Fruit fly (Drosophila melanogaster) whole organism, prepupa: ENCODE data around the gene CG10993.

ENCODE experiments used
- Blimp-1 ChIP-seq: fragments of 200-800 bp; sonication (Bioruptor generic); optimal IDR thresholded peaks from 3 replicates; lab custom pipeline; 2017; ENCODE audit warnings: missing biosample characterization, missing genetic modification characterization, mild to moderate bottlenecking, moderate library complexity, missing genetic modification reagents
- CG10669 ChIP-seq: fragments of 200-800 bp; sonication (Bioruptor generic); optimal IDR thresholded peaks from 3 replicates; lab custom pipeline; 2018; ENCODE audit warnings: missing biosample characterization, mild to moderate bottlenecking, missing genetic modification characterization, moderate library complexity
- CG11294 ChIP-seq: fragments of 200-800 bp; sonication (Bioruptor generic); IDR thresholded peaks from 2 replicates; pipeline ENCODE4 v1.3.6; 2022; ENCODE audit warnings: missing biosample characterization, missing genetic modification characterization
- CG11762 ChIP-seq: fragments of 200-800 bp; sonication (Bioruptor generic); optimal IDR thresholded peaks from 3 replicates; lab custom pipeline; 2016; ENCODE audit warnings: missing biosample characterization, missing genetic modification characterization; ENCODE audit not compliant: insufficient read depth
- CG15336 ChIP-seq: fragments of 200-800 bp; sonication (Bioruptor generic); IDR thresholded peaks from 2 replicates; pipeline ENCODE4 v1.3.6; 2022; ENCODE audit warnings: missing biosample characterization, missing genetic modification characterization
- CG3032 ChIP-seq: fragments of 200-800 bp; optimal IDR thresholded peaks from 2 replicates; lab custom pipeline; 2019; ENCODE audit warnings: missing biosample characterization, mild to moderate bottlenecking, missing genetic modification characterization, moderate library complexity
- CG32006 ChIP-seq: fragments of 200-800 bp; sonication (Bioruptor generic); optimal IDR thresholded peaks from 3 replicates; lab custom pipeline; 2017; ENCODE audit warnings: missing biosample characterization, mild to moderate bottlenecking, missing genetic modification characterization
- CG34406 ChIP-seq: fragments of 200-800 bp; sonication (Bioruptor generic); optimal IDR thresholded peaks from 3 replicates; lab custom pipeline; 2016; ENCODE audit warnings: missing biosample characterization, missing genetic modification characterization
- CG3919 ChIP-seq: fragments of 200-800 bp; sonication (Bioruptor generic); optimal IDR thresholded peaks from 3 replicates; lab custom pipeline; 2016; ENCODE audit warnings: missing biosample characterization, missing genetic modification characterization
- CG6163 ChIP-seq: fragments of 200-800 bp; sonication (Bioruptor generic); IDR thresholded peaks from 3 replicates; pipeline ENCODE4 v1.3.6; 2022; ENCODE audit warnings: missing biosample characterization, missing genetic modification characterization
- CG6276 ChIP-seq: fragments of 200-800 bp; sonication (Bioruptor generic); optimal IDR thresholded peaks from 2 replicates; lab custom pipeline; 2017; ENCODE audit warnings: missing biosample characterization, mild to moderate bottlenecking, missing genetic modification characterization
- CG6792 ChIP-seq: fragments of 200-800 bp; sonication (Bioruptor generic); optimal IDR thresholded peaks from 3 replicates; lab custom pipeline; 2016; ENCODE audit warnings: missing biosample characterization, missing genetic modification characterization
- CG6808 ChIP-seq: fragments of 200-800 bp; sonication (Bioruptor generic); optimal IDR thresholded peaks from 3 replicates; lab custom pipeline; 2017; ENCODE audit warnings: missing biosample characterization, missing genetic modification characterization, mild to moderate bottlenecking, moderate library complexity, missing genetic modification reagents
- CG6854 ChIP-seq: fragments of 200-800 bp; sonication (Bioruptor generic); optimal IDR thresholded peaks from 2 replicates; lab custom pipeline; 2017; ENCODE audit warnings: missing biosample characterization, mild to moderate bottlenecking, missing genetic modification characterization
- Eip75B ChIP-seq: fragments of 200-800 bp; sonication (Bioruptor generic); optimal IDR thresholded peaks from 3 replicates; lab custom pipeline; 2016; ENCODE audit warnings: missing biosample characterization, missing genetic modification characterization
- Eip78C ChIP-seq: fragments of 200-800 bp; sonication (Bioruptor generic); peaks from one replicate; lab custom pipeline; 2016; ENCODE audit warnings: missing biosample characterization, missing genetic modification characterization
- Gug ChIP-seq: fragments of 200-800 bp; sonication (Bioruptor generic); IDR thresholded peaks from 2 replicates; pipeline ENCODE4 v1.3.6; 2022; ENCODE audit warnings: missing biosample characterization, missing genetic modification characterization
- Hr38 ChIP-seq: sonication (Bioruptor generic); optimal IDR thresholded peaks from 2 replicates; lab custom pipeline; 2016; ENCODE audit warnings: missing biosample characterization, missing genetic modification characterization
- Hr4 ChIP-seq: fragments of 200-800 bp; sonication (Bioruptor generic); optimal IDR thresholded peaks from 3 replicates; lab custom pipeline; 2016; ENCODE audit warnings: missing biosample characterization, missing genetic modification characterization
- Lpt ChIP-seq: fragments of 200-800 bp; sonication (Bioruptor generic); optimal IDR thresholded peaks from 3 replicates; lab custom pipeline; 2016; ENCODE audit warnings: missing biosample characterization, missing genetic modification characterization
- Smox ChIP-seq: fragments of 200-800 bp; sonication (Bioruptor generic); optimal IDR thresholded peaks from 3 replicates; lab custom pipeline; 2016; ENCODE audit warnings: missing biosample characterization, missing genetic modification characterization
- Sox14 ChIP-seq: fragments of 200-800 bp; sonication (Bioruptor generic); optimal IDR thresholded peaks from 3 replicates; lab custom pipeline; 2016; ENCODE audit warnings: missing biosample characterization, missing genetic modification characterization
- acj6 ChIP-seq: fragments of 200-800 bp; sonication (Bioruptor generic); optimal IDR thresholded peaks from 3 replicates; lab custom pipeline; 2016; ENCODE audit warnings: missing biosample characterization, missing genetic modification characterization
- cyc ChIP-seq: fragments of 200-800 bp; sonication (Bioruptor generic); optimal IDR thresholded peaks from 3 replicates; lab custom pipeline; 2016; ENCODE audit warnings: missing biosample characterization, missing genetic modification characterization
- dsx ChIP-seq: fragments of 200-800 bp; optimal IDR thresholded peaks from 3 replicates; lab custom pipeline; 2019; ENCODE audit warnings: missing biosample characterization, mild to moderate bottlenecking, missing genetic modification characterization, moderate library complexity; ENCODE audit not compliant: poor library complexity, severe bottlenecking
- eg ChIP-seq: fragments of 200-800 bp; sonication (Bioruptor generic); IDR thresholded peaks from 3 replicates; pipeline ENCODE4 v1.3.6; 2022; ENCODE audit warnings: missing biosample characterization, missing genetic modification characterization
- esn ChIP-seq: fragments of 200-800 bp; sonication (Bioruptor generic); optimal IDR thresholded peaks from 2 replicates; lab custom pipeline; 2016; ENCODE audit warnings: missing biosample characterization, mild to moderate bottlenecking, missing genetic modification characterization, moderate library complexity
- fkh ChIP-seq: fragments of 200-800 bp; sonication (Bioruptor generic); optimal IDR thresholded peaks from 3 replicates; lab custom pipeline; 2017; ENCODE audit warnings: missing biosample characterization, mild to moderate bottlenecking, missing genetic modification characterization, moderate library complexity
- lz ChIP-seq: fragments of 200-800 bp; sonication (Bioruptor generic); optimal IDR thresholded peaks from 3 replicates; lab custom pipeline; 2016; ENCODE audit warnings: missing biosample characterization, missing genetic modification characterization
- net ChIP-seq: fragments of 200-800 bp; sonication (Bioruptor generic); optimal IDR thresholded peaks from 3 replicates; lab custom pipeline; 2016; ENCODE audit warnings: missing biosample characterization, missing genetic modification characterization
- svp ChIP-seq: fragments of 200-800 bp; sonication (Bioruptor generic); peaks from one replicate; lab custom pipeline; 2016; ENCODE audit warnings: missing biosample characterization, missing genetic modification characterization
- vri ChIP-seq: fragments of 200-800 bp; sonication (Bioruptor generic); optimal IDR thresholded peaks from 3 replicates; lab custom pipeline; 2016; ENCODE audit warnings: missing biosample characterization, mild to moderate bottlenecking, missing genetic modification characterization

The CG10993 gene

dm6 chrX:13781739-13782502, 9.0 kb downstream of the CG10993 start, which contains the start of the genes CtsB and amrt (continued):
- peak; percentile 76 for TF ChIP-seq Eip78C
- TF ChIP-seq lz = peak; percentile 72
- TF ChIP-seq CG6163 = peak; percentile 81; the same call in 2 of the 3 replicates
- TF ChIP-seq esn (GFP tag; lab: Kevin White, UChicago) = peak; percentile 59
- peak; percentile 70 for TF ChIP-seq CG6808 (GFP tag; lab: Kevin White, UChicago)
- TF ChIP-seq fkh (GFP tag; lab: Kevin White, UChicago) = peak; percentile 31
- TF ChIP-seq CG32006 (GFP tag; lab: Kevin White, UChicago) = peak; percentile 64
- peak; percentile 58 for TF ChIP-seq Gug (GFP tag; lab: Robert Waterston, UW)
- TF ChIP-seq CG11294 (GFP tag; lab: Robert Waterston, UW) = no peak; the same call in 1 of the 2 replicates
- TF ChIP-seq vri (GFP tag; lab: Kevin White, UChicago) = peak; percentile 43
- peak; percentile 64 for TF ChIP-seq Smox (GFP tag; lab: Kevin White, UChicago)
- peak; percentile 86 for TF ChIP-seq eg
- TF ChIP-seq cyc = peak; percentile 53
- TF ChIP-seq CG6792 (GFP tag; lab: Kevin White, UChicago) = peak; percentile 43
- no peak for TF ChIP-seq CG6854 (GFP tag; lab: Kevin White, UChicago)
- TF ChIP-seq Hr4 (GFP tag; lab: Kevin White, UChicago) = peak; percentile 58
- peak; percentile 57 for TF ChIP-seq acj6
- peak; percentile 58 for TF ChIP-seq CG34406 (GFP tag; lab: Kevin White, UChicago)
- TF ChIP-seq svp (GFP tag; lab: Kevin White, UChicago) = no peak
- TF ChIP-seq net (GFP tag; lab: Kevin White, UChicago) = peak; percentile 77
- TF ChIP-seq, all 60 proteins: peak for 51

dm6 chrX:13779696-13780095, 11.2 kb downstream of the CG10993 start:
- TF ChIP-seq dsx (no peak), Hr4 (GFP tag; lab: Kevin White, UChicago) (no peak), fkh (GFP tag; lab: Kevin White, UChicago) (peak; percentile 26), CG15336 (GFP tag; lab: Robert Waterston, UW) (peak; percentile 58; the same call in 1 of the 2 replicates), Eip78C (peak; percentile 72), Sox14 (GFP tag; lab: Kevin White, UChicago) (peak; percentile 8), CG10669 (GFP tag; lab: Kevin White, UChicago) (peak; percentile 39), CG3032 (tag; lab: Kevin White, UChicago) (peak; percentile 25), CG6808 (GFP tag; lab: Kevin White, UChicago) (no peak), CG6276 (GFP tag; lab: Kevin White, UChicago) (peak; percentile 83)

- TF ChIP-seq Hr38 (GFP tag; lab: Kevin White, UChicago) (no peak), CG11762 (GFP tag; lab: Kevin White, UChicago) (no peak), net (GFP tag; lab: Kevin White, UChicago) (no peak), CG6163 (no peak), Lpt (no peak), Eip75B (GFP tag; lab: Kevin White, UChicago) (no peak), Blimp-1 (GFP tag; lab: Kevin White, UChicago) (no peak), Hr4 (GFP tag; lab: Kevin White, UChicago) (no peak)
These were observed 12.3 kb downstream of the CG10993 start for dm6 chrX:13778568-13778967.

dm6 chrX:13770768-13771167, 20.1 kb downstream of the CG10993 start:
- TF ChIP-seq CG3919 (GFP tag; lab: Kevin White, UChicago) (no peak), Hr4 (GFP tag; lab: Kevin White, UChicago) (no peak)

dm6 chrX:13766495-13766894, 24.4 kb downstream of the CG10993 start:
- TF ChIP-seq svp (GFP tag; lab: Kevin White, UChicago) (peak; percentile 39), dsx (no peak), CG3919 (GFP tag; lab: Kevin White, UChicago) (no peak)
